Worm (Caenorhabditis elegans) whole organism, mixed stage, embryonic: ENCODE results near the gene srz-59.

Source experiments
- M03D4.4 ChIP-seq: sonication (generic microtip); optimal IDR thresholded peaks from 2 replicates; lab custom pipeline; 2017; ENCODE audit warnings: mild to moderate bottlenecking, missing genetic modification characterization, missing compliant biosample characterization
- bed-3 ChIP-seq: fragments of 200-800 bp; sonication (Bioruptor generic); optimal IDR thresholded peaks from 3 replicates; lab custom pipeline; 2018; ENCODE audit warnings: mild to moderate bottlenecking, missing genetic modification characterization, moderate library complexity, missing compliant biosample characterization
- ceh-39 ChIP-seq: fragments of 150-350 bp; optimal IDR thresholded peaks from 2 replicates; lab custom pipeline; 2014; ENCODE audit warnings: missing biosample characterization, missing genetic modification characterization
- ceh-43 ChIP-seq: fragments of 200-800 bp; sonication (Bioruptor generic); optimal IDR thresholded peaks from 2 replicates; lab custom pipeline; 2018; ENCODE audit warnings: mild to moderate bottlenecking, missing genetic modification characterization, moderate library complexity, missing compliant biosample characterization
- ceh-83 ChIP-seq: fragments of 200-800 bp; sonication (Bioruptor generic); optimal IDR thresholded peaks from 2 replicates; lab custom pipeline; 2018; ENCODE audit warnings: mild to moderate bottlenecking, missing genetic modification characterization, missing compliant biosample characterization
- ces-1 ChIP-seq: fragments of 150-350 bp; optimal IDR thresholded peaks from 2 replicates; lab custom pipeline; 2014; ENCODE audit warnings: missing biosample characterization, missing genetic modification reagents, missing genetic modification characterization
- cnd-1 ChIP-seq: fragments of 200-800 bp; sonication (Bioruptor generic); optimal IDR thresholded peaks from 2 replicates; lab custom pipeline; 2018; ENCODE audit warnings: mild to moderate bottlenecking, missing genetic modification characterization, missing compliant biosample characterization
- drap-1 ChIP-seq: fragments of 200-800 bp; sonication (Bioruptor generic); optimal IDR thresholded peaks from 3 replicates; lab custom pipeline; 2018; ENCODE audit warnings: mild to moderate bottlenecking, missing genetic modification characterization, missing compliant biosample characterization
- elt-1 ChIP-seq: sonication (generic microtip); optimal IDR thresholded peaks from 2 replicates; lab custom pipeline; 2017; ENCODE audit warnings: missing genetic modification characterization, mild to moderate bottlenecking, missing compliant biosample characterization, antibody characterized with exemption, moderate library complexity, borderline replicate concordance; ENCODE audit not compliant: insufficient read depth
- flh-1 ChIP-seq: fragments of 200-800 bp; sonication (Bioruptor generic); optimal IDR thresholded peaks from 2 replicates; lab custom pipeline; 2018; ENCODE audit warnings: mild to moderate bottlenecking, missing genetic modification characterization, moderate library complexity, missing compliant biosample characterization
- ham-2 ChIP-seq: fragments of 200-800 bp; sonication (Bioruptor generic); optimal IDR thresholded peaks from 2 replicates; lab custom pipeline; 2018; ENCODE audit warnings: mild to moderate bottlenecking, missing genetic modification characterization, missing compliant biosample characterization
- hlh-1 ChIP-seq: fragments of 150-350 bp; optimal IDR thresholded peaks from 2 replicates; lab custom pipeline; 2014; ENCODE audit warnings: missing biosample characterization, missing genetic modification reagents, missing genetic modification characterization
- lin-13 ChIP-seq: fragments of 150-350 bp; optimal IDR thresholded peaks from 2 replicates; lab custom pipeline; 2014; ENCODE audit warnings: missing biosample characterization, missing genetic modification characterization
- lin-32 ChIP-seq: fragments of 200-800 bp; sonication (Bioruptor generic); optimal IDR thresholded peaks from 2 replicates; lab custom pipeline; 2018; ENCODE audit warnings: mild to moderate bottlenecking, missing genetic modification characterization, missing compliant biosample characterization
- lsy-2 ChIP-seq: fragments of 150-350 bp; optimal IDR thresholded peaks from 2 replicates; lab custom pipeline; 2014; ENCODE audit warnings: missing biosample characterization, missing genetic modification characterization
- mab-5 ChIP-seq: fragments of 150-350 bp; optimal IDR thresholded peaks from 2 replicates; lab custom pipeline; 2014; ENCODE audit warnings: missing biosample characterization, missing genetic modification characterization
- mep-1 ChIP-seq: fragments of 150-350 bp; optimal IDR thresholded peaks from 2 replicates; lab custom pipeline; 2017; ENCODE audit warnings: missing biosample characterization, missing genetic modification reagents, missing genetic modification characterization, inconsistent platforms
- mls-2 ChIP-seq: sonication (generic microtip); optimal IDR thresholded peaks from 2 replicates; lab custom pipeline; 2016; ENCODE audit warnings: mild to moderate bottlenecking, missing genetic modification characterization, moderate library complexity, missing compliant biosample characterization
- nhr-12 ChIP-seq: fragments of 150-350 bp; optimal IDR thresholded peaks from 2 replicates; lab custom pipeline; 2014; ENCODE audit warnings: missing biosample characterization, missing genetic modification characterization
- nhr-2 ChIP-seq: fragments of 150-350 bp; optimal IDR thresholded peaks from 2 replicates; lab custom pipeline; 2014; ENCODE audit warnings: missing biosample characterization, missing genetic modification characterization
- nhr-237 ChIP-seq: fragments of 150-350 bp; optimal IDR thresholded peaks from 2 replicates; lab custom pipeline; 2014; ENCODE audit warnings: missing biosample characterization, missing genetic modification characterization
- nhr-28 ChIP-seq: fragments of 150-350 bp; optimal IDR thresholded peaks from 2 replicates; lab custom pipeline; 2014; ENCODE audit warnings: missing biosample characterization, missing genetic modification characterization
- nhr-76 ChIP-seq: sonication (generic microtip); optimal IDR thresholded peaks from 2 replicates; lab custom pipeline; 2017; ENCODE audit warnings: missing biosample characterization, missing genetic modification characterization
- pha-4 ChIP-seq: fragments of 150-350 bp; optimal IDR thresholded peaks from 2 replicates; lab custom pipeline; 2018; ENCODE audit warnings: missing biosample characterization, missing genetic modification reagents, missing genetic modification characterization
- snpc-4 ChIP-seq: fragments of 150-350 bp; optimal IDR thresholded peaks from 2 replicates; lab custom pipeline; 2014; ENCODE audit warnings: missing biosample characterization, missing genetic modification characterization
- sptf-1 ChIP-seq: sonication (generic microtip); optimal IDR thresholded peaks from 2 replicates; lab custom pipeline; 2017; ENCODE audit warnings: mild to moderate bottlenecking, missing genetic modification characterization, moderate library complexity, missing compliant biosample characterization
- tbx-8 ChIP-seq: fragments of 200-800 bp; sonication (Bioruptor generic); optimal IDR thresholded peaks from 2 replicates; lab custom pipeline; 2018; ENCODE audit warnings: mild to moderate bottlenecking, missing genetic modification characterization, moderate library complexity, missing compliant biosample characterization
- unc-39 ChIP-seq: fragments of 150-350 bp; optimal IDR thresholded peaks from 2 replicates; lab custom pipeline; 2014; ENCODE audit warnings: missing biosample characterization, missing genetic modification characterization
- unc-62 ChIP-seq: fragments of 150-350 bp; optimal IDR thresholded peaks from 2 replicates; lab custom pipeline; 2014; ENCODE audit warnings: missing biosample characterization, missing genetic modification reagents, missing genetic modification characterization
- zip-8 ChIP-seq: fragments of 150-350 bp; optimal IDR thresholded peaks from 2 replicates; lab custom pipeline; 2014; ENCODE audit warnings: missing biosample characterization, missing genetic modification characterization
- ztf-11 ChIP-seq: fragments of 150-350 bp; optimal IDR thresholded peaks from 2 replicates; lab custom pipeline; 2014; ENCODE audit warnings: missing biosample characterization, missing genetic modification characterization

Gene srz-59

DNA sequence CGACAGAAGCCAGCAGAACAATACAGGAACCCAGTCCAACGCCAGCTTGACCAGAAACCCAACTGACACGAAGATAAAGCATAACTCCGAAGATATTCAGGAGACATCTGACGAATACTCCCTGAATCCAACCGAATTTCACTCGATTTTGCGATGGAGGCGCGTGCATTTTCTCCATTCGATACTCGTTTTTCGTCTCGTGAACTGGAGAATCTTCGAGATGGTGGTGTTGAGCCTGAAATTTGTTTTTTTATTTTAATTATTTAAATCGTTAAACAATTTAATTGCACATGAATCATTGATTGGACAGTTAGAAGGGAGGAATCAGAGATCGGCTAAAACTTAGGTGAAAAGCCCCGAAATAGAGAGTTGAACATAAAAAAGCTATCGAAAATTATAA lies 17.5 kb upstream of the srz-59 start:
- TF ChIP-seq mls-2 (tag; lab: Kevin White, UChicago) (no peak), unc-39 (tag; lab: Kevin White, UChicago) (no peak)

DNA sequence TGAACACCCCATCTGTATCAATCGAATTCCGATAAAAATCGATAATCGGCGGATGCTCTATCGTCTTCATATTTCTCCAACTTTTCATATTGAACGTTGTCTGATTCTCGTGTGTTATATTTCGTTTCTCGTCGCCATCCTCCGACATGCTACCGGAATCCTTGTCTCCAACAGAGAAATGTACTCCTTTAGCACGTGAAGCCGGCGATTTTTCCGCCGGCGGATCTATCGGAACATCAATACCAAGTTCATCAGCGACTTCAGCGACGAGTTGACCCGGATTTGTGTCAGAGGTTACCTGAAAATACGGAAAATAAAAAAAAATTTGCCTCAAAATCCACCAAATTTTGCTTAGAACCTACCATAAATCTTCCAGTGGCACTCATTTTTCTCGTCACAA lies 16.8 kb upstream of the srz-59 start:
- no peak for TF ChIP-seq flh-1 (GFP tag; lab: Kevin White, UChicago)
- TF ChIP-seq pha-4, result no peak

DNA sequence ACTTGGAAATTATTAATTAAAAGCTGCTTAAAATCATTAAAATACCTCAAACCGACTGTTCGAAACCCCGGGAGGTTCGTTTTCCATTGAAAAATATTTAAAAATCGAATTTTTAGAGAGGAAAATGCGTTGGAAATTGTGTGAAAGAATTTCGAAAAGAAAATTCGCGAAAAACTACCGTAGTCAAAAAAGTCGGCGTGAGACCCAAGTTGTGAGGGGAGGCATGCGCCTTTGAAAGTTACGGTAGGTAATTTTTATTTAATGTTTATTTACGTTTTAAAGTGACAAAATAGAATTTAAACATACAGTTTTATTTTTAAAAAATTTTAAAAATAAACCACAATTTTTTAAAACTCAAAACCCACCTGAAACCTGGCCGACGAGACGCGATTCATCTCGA lies 16.3 kb upstream of the srz-59 start:
- TF ChIP-seq nhr-237 (tag; lab: Kevin White, UChicago) (no peak), ztf-11 (tag; lab: Kevin White, UChicago) (no peak), snpc-4 (tag; lab: Kevin White, UChicago) (no peak), ceh-83 (GFP tag; lab: Kevin White, UChicago) (no peak)

DNA sequence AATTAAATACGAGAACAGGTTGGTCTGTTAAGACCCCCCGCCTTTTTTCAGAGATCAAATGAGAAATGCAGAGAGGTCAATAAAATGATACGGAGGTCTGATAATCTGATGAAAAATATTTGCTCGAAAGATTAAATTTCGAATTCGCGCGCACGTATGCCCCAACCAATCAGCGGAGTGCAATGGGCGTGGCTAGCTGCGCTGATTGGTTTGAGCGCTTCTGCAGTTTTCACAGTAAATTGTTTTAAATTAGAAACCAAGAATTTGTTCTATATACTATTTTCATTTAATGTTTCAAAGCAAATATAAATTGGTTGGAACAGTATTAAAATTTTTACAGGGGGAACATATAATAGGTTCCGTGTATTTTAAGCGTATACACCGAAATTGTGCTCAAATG lies 12.5 kb upstream of the srz-59 start:
- no peak for TF ChIP-seq ceh-83 (GFP tag; lab: Kevin White, UChicago)
- TF ChIP-seq pha-4, result peak; percentile 47

DNA sequence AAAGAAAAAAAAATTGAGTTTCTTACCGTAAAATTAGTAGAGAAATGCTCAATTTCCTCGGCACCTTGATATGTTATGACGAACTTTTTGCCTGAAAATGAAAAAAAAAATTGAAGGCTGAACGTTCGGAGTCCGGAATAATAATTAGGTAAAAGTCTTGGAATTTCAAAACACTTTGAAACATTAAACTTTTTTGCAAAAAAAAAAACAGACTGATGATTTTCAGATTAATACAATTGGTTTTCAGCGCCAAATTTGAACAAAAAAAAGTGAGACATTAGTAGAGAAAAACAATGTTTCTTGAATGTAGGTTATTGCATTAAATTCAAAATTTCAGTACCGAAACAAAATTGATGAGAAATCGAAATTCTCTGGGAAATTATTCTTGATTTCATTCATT lies 7.9 kb upstream of the srz-59 start, which contains the start of gene nkcc-1:
Gene nkcc-1 (minus strand): TSS at position 101 of the 400 bp plus-strand sequence.
- no peak for TF ChIP-seq pha-4
- TF ChIP-seq flh-1 (GFP tag; lab: Kevin White, UChicago), result no peak

DNA sequence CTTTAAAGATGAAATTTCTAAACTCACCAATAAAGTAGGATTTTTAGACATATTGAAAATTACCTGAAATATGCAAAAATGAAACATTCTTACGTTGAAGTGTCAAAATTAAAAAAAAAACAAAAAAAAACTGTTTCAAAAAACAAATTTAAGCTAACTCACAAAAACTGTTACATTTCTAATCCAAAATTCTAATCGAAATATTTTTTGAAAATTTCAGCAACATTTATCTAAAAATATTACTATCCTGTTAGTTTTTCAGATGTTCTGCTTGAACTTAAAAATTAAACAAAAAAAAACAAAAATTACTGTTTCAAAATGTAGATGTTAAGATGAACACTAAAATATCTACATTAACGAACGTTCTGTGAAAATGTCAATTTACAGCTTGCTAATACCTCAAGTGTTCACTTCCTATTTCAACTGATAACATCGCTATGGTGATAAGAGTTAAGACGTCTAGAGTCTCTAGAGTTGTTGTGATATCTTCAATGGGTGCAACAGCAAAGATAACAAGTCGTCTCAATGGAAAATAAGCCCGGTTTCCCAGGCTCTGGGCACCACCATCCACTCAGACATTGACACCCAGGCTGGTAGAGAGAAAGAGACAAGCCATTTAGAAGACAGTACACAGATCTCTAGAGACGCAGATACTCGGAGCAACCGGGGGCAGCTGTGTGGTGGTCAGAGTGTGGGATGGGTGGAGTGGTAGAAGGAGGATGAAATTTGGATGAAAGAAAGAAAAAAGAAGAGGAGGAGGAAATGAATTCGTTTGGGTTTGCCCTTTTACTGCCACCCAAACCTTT lies 3.9 kb upstream of the srz-59 start, which contains the start of gene H12I19.115:
Gene H12I19.115 (minus strand): TSS at position 51 of the 806 bp plus-strand sequence.
- TF ChIP-seq elt-1 (no peak), nhr-12 (tag; lab: Kevin White, UChicago) (no peak), unc-62 (peak; percentile 13), nhr-237 (tag; lab: Kevin White, UChicago) (no peak), mab-5 (tag; lab: Kevin White, UChicago) (no peak), cnd-1 (tag; lab: Kevin White, UChicago) (no peak), nhr-28 (tag; lab: Kevin White, UChicago) (no peak), lin-32 (GFP tag; lab: Kevin White, UChicago) (peak; percentile 28), ham-2 (GFP tag; lab: Kevin White, UChicago) (no peak), ztf-11 (tag; lab: Kevin White, UChicago) (no peak), hlh-1 (tag; lab: Kevin White, UChicago) (peak; percentile 94), snpc-4 (tag; lab: Kevin White, UChicago) (no peak), ces-1 (GFP tag; lab: Kevin White, UChicago) (peak; percentile 57), ceh-83 (GFP tag; lab: Kevin White, UChicago) (peak; percentile 16), bed-3 (GFP tag; lab: Kevin White, UChicago) (no peak)

DNA sequence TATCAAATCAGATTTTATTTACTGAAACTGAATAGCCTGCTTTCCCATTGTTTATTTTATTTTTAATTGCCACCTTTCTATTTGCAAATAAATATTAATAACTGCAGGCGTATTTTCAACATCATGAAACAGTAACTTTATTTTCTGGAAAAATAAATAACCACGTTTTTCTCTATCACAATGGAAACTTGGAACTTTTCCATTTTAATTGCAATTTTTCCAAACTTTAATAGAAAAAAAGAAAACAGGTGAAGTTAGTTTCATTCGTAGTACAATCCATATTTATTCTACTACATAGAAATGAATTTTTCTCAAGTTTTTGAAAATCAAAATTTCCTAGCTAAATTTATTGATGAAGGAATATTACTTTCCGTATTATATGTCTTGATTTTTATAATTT lies 2.8 kb upstream of the srz-59 start, which contains the start of gene srz-42:
Gene srz-42 (plus strand): TSS at position 301 of the 400 bp plus-strand sequence.
- TF ChIP-seq bed-3 (GFP tag; lab: Kevin White, UChicago), result no peak
- TF ChIP-seq ztf-11 (tag; lab: Kevin White, UChicago), result no peak
- TF ChIP-seq unc-62, result no peak
- no peak for TF ChIP-seq zip-8 (tag; lab: Kevin White, UChicago)
- no peak for TF ChIP-seq lin-13 (tag; lab: Kevin White, UChicago)
- no peak for TF ChIP-seq sptf-1 (tag; lab: Kevin White, UChicago)

DNA sequence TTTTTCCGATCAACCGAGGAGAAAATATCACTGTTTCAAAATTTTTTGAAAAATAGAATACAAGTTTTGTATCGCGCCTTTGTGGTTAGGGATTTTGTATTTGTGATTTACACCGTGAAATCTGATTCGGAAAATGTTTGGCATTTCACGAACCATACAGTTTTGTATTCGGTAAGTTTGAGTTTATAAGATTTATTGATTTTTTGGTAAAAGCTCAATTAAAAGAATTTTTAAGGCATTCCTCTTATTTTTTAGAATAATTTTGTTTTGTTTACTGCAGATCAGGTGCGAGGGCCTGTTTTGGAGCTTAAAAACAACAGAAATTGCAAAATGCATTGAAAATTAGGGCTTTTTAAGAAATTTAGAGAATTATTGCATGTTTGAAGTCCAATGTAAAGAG lies 1.5 kb downstream of the srz-59 start:
- no peak for TF ChIP-seq M03D4.4 (tag; lab: Kevin White, UChicago)
- TF ChIP-seq lsy-2 (tag; lab: Kevin White, UChicago), result no peak
- no peak for TF ChIP-seq bed-3 (GFP tag; lab: Kevin White, UChicago)
- TF ChIP-seq nhr-12 (tag; lab: Kevin White, UChicago), result no peak
- no peak for TF ChIP-seq mep-1 (tag; lab: Kevin White, UChicago)
- no peak for TF ChIP-seq nhr-237 (tag; lab: Kevin White, UChicago)
- no peak for TF ChIP-seq pha-4
- TF ChIP-seq ceh-39, result no peak
- no peak for TF ChIP-seq zip-8 (tag; lab: Kevin White, UChicago)
- TF ChIP-seq sptf-1 (tag; lab: Kevin White, UChicago), result no peak
- no peak for TF ChIP-seq nhr-76
- no peak for TF ChIP-seq unc-62
- TF ChIP-seq cnd-1 (tag; lab: Kevin White, UChicago), result no peak
- no peak for TF ChIP-seq ceh-83 (GFP tag; lab: Kevin White, UChicago)
- no peak for TF ChIP-seq drap-1 (GFP tag; lab: Kevin White, UChicago)
- no peak for TF ChIP-seq ceh-43 (GFP tag; lab: Kevin White, UChicago)
- no peak for TF ChIP-seq nhr-2 (tag; lab: Kevin White, UChicago)
- TF ChIP-seq tbx-8, result no peak
